Fruit fly (Drosophila melanogaster): ENCODE measurements around the gene CG4907.

Gene CG4907

DNA sequence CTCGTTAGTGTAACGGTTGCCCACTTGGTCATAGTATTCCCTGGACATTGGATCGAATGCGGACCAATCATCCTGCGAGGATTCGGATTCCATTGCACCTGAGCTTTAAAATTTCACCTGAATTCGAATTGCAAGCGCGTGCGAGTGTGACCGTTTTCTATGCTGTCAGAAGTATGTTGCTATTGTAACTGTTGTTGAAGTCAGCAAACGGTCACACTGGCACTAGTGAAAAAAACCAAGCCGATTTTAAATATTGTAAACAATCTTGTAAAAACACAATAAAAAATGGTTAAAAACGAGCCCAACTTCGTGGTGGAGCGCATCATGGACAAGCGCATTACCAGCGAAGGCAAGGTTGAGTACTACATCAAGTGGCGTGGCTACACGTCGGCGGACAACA, 34.9 kb upstream of the CG4907 start, which contains the start of the genes vret and HP1c (continued):
- TF ChIP-seq Hmx (GFP tag; optimal IDR thresholded peaks at IDR 0.05) = no peak
- TF ChIP-seq scrt (GFP tag; optimal IDR thresholded peaks at IDR 0.05) = no peak
- TF ChIP-seq Mes4 (GFP tag; optimal IDR thresholded peaks at IDR 0.05) = no peak
- no peak for TF ChIP-seq pros (GFP tag; optimal IDR thresholded peaks at IDR 0.05)
- no peak for TF ChIP-seq Doc2 (GFP tag; IDR thresholded peaks at IDR 0.05)
- no peak for TF ChIP-seq ken (GFP tag; IDR thresholded peaks at IDR 0.05)
- TF ChIP-seq ac (GFP tag; optimal IDR thresholded peaks at IDR 0.05) = no peak
- no peak for TF ChIP-seq Sox102F (GFP tag; optimal IDR thresholded peaks at IDR 0.05)
- no peak for TF ChIP-seq CG11085 (GFP tag; IDR thresholded peaks at IDR 0.05)
- no peak for TF ChIP-seq CG7372 (GFP tag; IDR thresholded peaks at IDR 0.05)
- no peak for TF ChIP-seq Xbp1 (GFP tag; optimal IDR thresholded peaks at IDR 0.05)
- TF ChIP-seq esg (GFP tag; conservative IDR thresholded peaks at IDR 0.05) = no peak
- no peak for TF ChIP-seq CG14050 (GFP tag; IDR thresholded peaks at IDR 0.05)
- no peak for TF ChIP-seq row (GFP tag; IDR thresholded peaks at IDR 0.05)
- TF ChIP-seq maf-S (GFP tag; optimal IDR thresholded peaks at IDR 0.05) = no peak
- no peak for TF ChIP-seq CG18599 (GFP tag; optimal IDR thresholded peaks at IDR 0.05)
- no peak for TF ChIP-seq lilli (GFP tag; optimal IDR thresholded peaks at IDR 0.05)
- TF ChIP-seq chinmo (GFP tag; IDR thresholded peaks at IDR 0.05; ENCODE audit: partially characterized antibody) = no peak
- no peak for TF ChIP-seq jigr1 (GFP tag; IDR thresholded peaks at IDR 0.05)
- peak; percentile 74 for TF ChIP-seq Myb (GFP tag; optimal IDR thresholded peaks at IDR 0.05)
- no peak for TF ChIP-seq seq (GFP tag; IDR thresholded peaks at IDR 0.05)
- no peak for TF ChIP-seq CG32767 (GFP tag; IDR thresholded peaks at IDR 0.05)
- TF ChIP-seq Tbp (GFP tag; optimal IDR thresholded peaks at IDR 0.05) = no peak
- TF ChIP-seq unpg (GFP tag; optimal IDR thresholded peaks at IDR 0.05) = no peak
- no peak for TF ChIP-seq CG6175 (GFP tag; IDR thresholded peaks at IDR 0.05)
- peak; percentile 47 for TF ChIP-seq CG3995 (GFP tag; optimal IDR thresholded peaks at IDR 0.05)
- peak; percentile 33; the same call in 1 of the 2 replicates for TF ChIP-seq amos (GFP tag; IDR thresholded peaks at IDR 0.05; ENCODE audit: partially characterized antibody)
- no peak for TF ChIP-seq CG12744 (GFP tag; optimal IDR thresholded peaks at IDR 0.05)
- peak; percentile 95 for TF ChIP-seq MBD-R2 (GFP tag; IDR thresholded peaks at IDR 0.05)
- TF ChIP-seq CG4424 (GFP tag; optimal IDR thresholded peaks at IDR 0.05) = no peak
- peak; percentile 40 for TF ChIP-seq CG12659 (GFP tag; optimal IDR thresholded peaks at IDR 0.05)
- TF ChIP-seq CG12391 (tag; optimal IDR thresholded peaks at IDR 0.05) = no peak
- TF ChIP-seq Oli (tag; optimal IDR thresholded peaks at IDR 0.05) = no peak
- TF ChIP-seq stc (GFP tag; IDR thresholded peaks at IDR 0.05) = no peak
- no peak for TF ChIP-seq Stat92E (GFP tag; optimal IDR thresholded peaks at IDR 0.05)
- TF ChIP-seq Ets65A (GFP tag) = peak; percentile 84
- no peak for TF ChIP-seq dati (GFP tag; IDR thresholded peaks at IDR 0.05)
- TF ChIP-seq tap (tag; optimal IDR thresholded peaks at IDR 0.05) = no peak
- TF ChIP-seq Nf-YB (GFP tag; optimal IDR thresholded peaks at IDR 0.05) = no peak
- no peak for TF ChIP-seq oc (tag; optimal IDR thresholded peaks at IDR 0.05)
- no peak for TF ChIP-seq B-H1 (GFP tag; IDR thresholded peaks at IDR 0.05)
- no peak for TF ChIP-seq Hsf (GFP tag; optimal IDR thresholded peaks at IDR 0.05)
- no peak for TF ChIP-seq CG5180 (GFP tag; optimal IDR thresholded peaks at IDR 0.05)
- no peak for TF ChIP-seq Gug (GFP tag; IDR thresholded peaks at IDR 0.05)
- no peak for TF ChIP-seq pho (GFP tag; optimal IDR thresholded peaks at IDR 0.05)
- no peak for TF ChIP-seq CG11695 (GFP tag; IDR thresholded peaks at IDR 0.05)
- peak; percentile 78 for TF ChIP-seq pzg (GFP tag; optimal IDR thresholded peaks at IDR 0.05)
- TF ChIP-seq Blimp-1 (GFP tag; optimal IDR thresholded peaks at IDR 0.05) = no peak
- TF ChIP-seq bcd (GFP tag; optimal IDR thresholded peaks at IDR 0.05) = no peak
- TF ChIP-seq chif (GFP tag; optimal IDR thresholded peaks at IDR 0.05) = no peak
- TF ChIP-seq CG9797 (GFP tag; optimal IDR thresholded peaks at IDR 0.05) = peak; percentile 85
- TF ChIP-seq CG12236 (GFP tag; optimal IDR thresholded peaks at IDR 0.05) = no peak

Data from whole organism, embryonic.